Worm (Caenorhabditis elegans) whole organism, L4 larva: ENCODE measurements around the gene C17H12.11.
A peak's percentile ranks its signal among the peaks of the same experiment; 100 is the strongest.

Experiments used
- D1046.2 ChIP-seq: fragments of 200-800 bp; sonication (Bioruptor generic); IDR thresholded peaks from 2 replicates; pipeline ENCODE4 v1.3.6; 2022; ENCODE audit warnings: missing genetic modification characterization, missing compliant biosample characterization
- F26F4.8 ChIP-seq: fragments of 200-800 bp; sonication (Bioruptor generic); conservative IDR thresholded peaks from 2 replicates; pipeline ENCODE4 v1.3.6; 2022; ENCODE audit warnings: missing genetic modification characterization, missing compliant biosample characterization
- F44E2.7 ChIP-seq: fragments of 200-800 bp; sonication (Bioruptor generic); IDR thresholded peaks from 2 replicates; pipeline ENCODE4 v2.1.2; 2022; ENCODE audit warnings: missing genetic modification characterization, missing compliant biosample characterization
- R02D3.7 ChIP-seq: fragments of 150-350 bp; sonication (generic microtip); optimal IDR thresholded peaks from 3 replicates; lab custom pipeline; 2014; ENCODE audit warnings: missing biosample characterization, missing genetic modification characterization
- T20F7.1 ChIP-seq: fragments of 200-800 bp; sonication (Bioruptor generic); optimal IDR thresholded peaks from 2 replicates; lab custom pipeline; 2018; ENCODE audit warnings: mild to moderate bottlenecking, missing genetic modification characterization, missing compliant biosample characterization
- T26A8.4 ChIP-seq: fragments of 200-800 bp; sonication (Bioruptor generic); IDR thresholded peaks from 2 replicates; pipeline ENCODE4 v1.3.6; 2022; ENCODE audit warnings: missing genetic modification characterization, missing compliant biosample characterization
- Y105C5A.15 ChIP-seq: fragments of 200-800 bp; sonication (Bioruptor generic); IDR thresholded peaks from 2 replicates; pipeline ENCODE4 v1.3.6; 2022; ENCODE audit warnings: missing genetic modification characterization, missing compliant biosample characterization
- Y48G9A.11 ChIP-seq: fragments of 200-800 bp; sonication (Bioruptor generic); IDR thresholded peaks from 2 replicates; pipeline ENCODE4 v1.3.6; 2022; ENCODE audit warnings: missing genetic modification reagents, missing genetic modification characterization, missing compliant biosample characterization
- Y75B8A.6 ChIP-seq: fragments of 200-800 bp; sonication (Bioruptor generic); IDR thresholded peaks from 2 replicates; pipeline ENCODE4 v1.3.6; 2022; ENCODE audit warnings: missing genetic modification reagents, missing genetic modification characterization, missing compliant biosample characterization
- ZK337.2 ChIP-seq: fragments of 200-800 bp; sonication (Bioruptor generic); IDR thresholded peaks from 2 replicates; pipeline ENCODE4 v1.3.6; 2022; ENCODE audit warnings: missing genetic modification reagents, missing genetic modification characterization, missing compliant biosample characterization
- aha-1 ChIP-seq: fragments of 150-350 bp; peaks from one replicate; lab custom pipeline; 2014; ENCODE audit warnings: missing biosample characterization, missing genetic modification characterization
- ama-1 ChIP-seq: fragments of 150-350 bp; optimal IDR thresholded peaks from 2 replicates; lab custom pipeline; 2014; ENCODE audit warnings: inconsistent platforms, mixed read lengths
- arid-1 ChIP-seq: fragments of 200-800 bp; sonication (Bioruptor generic); conservative IDR thresholded peaks from 2 replicates; pipeline ENCODE4 v1.3.6; 2022; ENCODE audit warnings: missing genetic modification reagents, missing genetic modification characterization, missing compliant biosample characterization
- attf-4 ChIP-seq: sonication (generic microtip); optimal IDR thresholded peaks from 3 replicates; lab custom pipeline; 2017; ENCODE audit warnings: missing biosample characterization, missing genetic modification characterization
- ceh-20 ChIP-seq: fragments of 200-800 bp; sonication (Bioruptor generic); IDR thresholded peaks from 2 replicates; pipeline ENCODE4 v1.3.6; 2022; ENCODE audit warnings: missing genetic modification reagents, missing genetic modification characterization, missing compliant biosample characterization
- ceh-32 ChIP-seq: sonication (generic microtip); optimal IDR thresholded peaks from 2 replicates; lab custom pipeline; 2016; ENCODE audit warnings: mild to moderate bottlenecking, missing genetic modification characterization, missing compliant biosample characterization; ENCODE audit not compliant: poor library complexity
- cey-2 ChIP-seq: sonication (generic microtip); optimal IDR thresholded peaks from 3 replicates; lab custom pipeline; 2017; ENCODE audit warnings: missing genetic modification characterization, mild to moderate bottlenecking, missing compliant biosample characterization, antibody characterized with exemption, borderline replicate concordance; ENCODE audit not compliant: insufficient read depth
- ctbp-1 ChIP-seq: fragments of 200-800 bp; sonication (Bioruptor generic); IDR thresholded peaks from 2 replicates; pipeline ENCODE4 v1.3.6; 2022; ENCODE audit warnings: missing genetic modification reagents, missing genetic modification characterization, missing compliant biosample characterization
- daf-19 ChIP-seq: fragments of 200-800 bp; sonication (Bioruptor generic); conservative IDR thresholded peaks from 2 replicates; pipeline ENCODE4 v1.3.6; 2022; ENCODE audit warnings: missing genetic modification characterization, missing compliant biosample characterization
- daf-8 ChIP-seq: fragments of 200-800 bp; sonication (Bioruptor generic); IDR thresholded peaks from 2 replicates; pipeline ENCODE4 v1.3.6; 2022; ENCODE audit warnings: missing genetic modification characterization, missing compliant biosample characterization
- dmd-6 ChIP-seq: fragments of 200-800 bp; sonication (Bioruptor generic); IDR thresholded peaks from 2 replicates; pipeline ENCODE4 v1.3.6; 2022; ENCODE audit warnings: missing genetic modification reagents, missing genetic modification characterization, missing compliant biosample characterization
- dpl-1 ChIP-seq: fragments of 150-350 bp; optimal IDR thresholded peaks from 2 replicates; lab custom pipeline; 2014; ENCODE audit warnings: missing biosample characterization, missing genetic modification reagents, missing genetic modification characterization
- dve-1 ChIP-seq: sonication (generic microtip); optimal IDR thresholded peaks from 2 replicates; lab custom pipeline; 2017; ENCODE audit warnings: antibody characterized with exemption, mild to moderate bottlenecking, missing genetic modification characterization, missing compliant biosample characterization; ENCODE audit not compliant: insufficient read depth
- egl-43 ChIP-seq: fragments of 200-800 bp; sonication (Bioruptor generic); IDR thresholded peaks from 2 replicates; pipeline ENCODE4 v1.3.6; 2022; ENCODE audit warnings: missing genetic modification reagents, missing genetic modification characterization, missing compliant biosample characterization
- gei-8 ChIP-seq: fragments of 200-800 bp; sonication (Bioruptor generic); optimal IDR thresholded peaks from 2 replicates; lab custom pipeline; 2018; ENCODE audit warnings: mild to moderate bottlenecking, missing genetic modification characterization, missing compliant biosample characterization
- hmg-1.1 ChIP-seq: fragments of 200-800 bp; sonication (Bioruptor generic); IDR thresholded peaks from 2 replicates; pipeline ENCODE4 v1.3.6; 2022; ENCODE audit warnings: missing genetic modification reagents, missing genetic modification characterization, missing compliant biosample characterization
- lim-7 ChIP-seq: fragments of 200-800 bp; sonication (Bioruptor generic); IDR thresholded peaks from 2 replicates; pipeline ENCODE4 v1.3.6; 2022; ENCODE audit warnings: missing genetic modification characterization, missing compliant biosample characterization
- lin-1 ChIP-seq: fragments of 200-800 bp; sonication (Bioruptor generic); IDR thresholded peaks from 2 replicates; pipeline ENCODE4 v1.3.6; 2022; ENCODE audit warnings: missing genetic modification reagents, missing genetic modification characterization, missing compliant biosample characterization
- lin-38 ChIP-seq: fragments of 200-800 bp; sonication (Bioruptor generic); IDR thresholded peaks from 2 replicates; pipeline ENCODE4 v1.3.6; 2022; ENCODE audit warnings: missing genetic modification reagents, missing genetic modification characterization, missing compliant biosample characterization
- lsy-2 ChIP-seq, 2 experiments: fragments of 150-350 bp in 1 of 2; sonication (generic microtip) in 1 of 2; optimal IDR thresholded peaks; 2 replicates each; lab custom pipeline; 2014 to 2017; ENCODE audit warnings: missing biosample characterization in 2 of 2, missing genetic modification characterization in 2 of 2
- madf-5 ChIP-seq, 2 experiments: fragments of 200-800 bp; sonication (Bioruptor generic); IDR thresholded peaks; 2 replicates each; pipeline ENCODE4 v1.3.6; 2022; ENCODE audit warnings: missing compliant biosample characterization in 2 of 2, missing genetic modification characterization in 2 of 2
- nhr-102 ChIP-seq: sonication (generic microtip); optimal IDR thresholded peaks from 2 replicates; lab custom pipeline; 2016; ENCODE audit warnings: mild to moderate bottlenecking, missing genetic modification characterization, moderate library complexity, missing compliant biosample characterization
- nhr-28 ChIP-seq: fragments of 150-350 bp; optimal IDR thresholded peaks from 2 replicates; lab custom pipeline; 2014; ENCODE audit warnings: missing biosample characterization, missing genetic modification characterization
- nhr-48 ChIP-seq: sonication (generic microtip); optimal IDR thresholded peaks from 2 replicates; lab custom pipeline; 2016; ENCODE audit warnings: mild to moderate bottlenecking, missing genetic modification characterization, missing compliant biosample characterization
- saeg-2 ChIP-seq: fragments of 200-800 bp; sonication (Bioruptor generic); IDR thresholded peaks from 2 replicates; pipeline ENCODE4 v1.3.6; 2022; ENCODE audit warnings: missing genetic modification reagents, missing genetic modification characterization, missing compliant biosample characterization
- snpc-1.2 ChIP-seq: fragments of 200-800 bp; sonication (Bioruptor generic); IDR thresholded peaks from 2 replicates; pipeline ENCODE4 v1.3.6; 2022; ENCODE audit warnings: missing genetic modification reagents, missing genetic modification characterization, missing compliant biosample characterization
- snpc-4 ChIP-seq: fragments of 150-350 bp; optimal IDR thresholded peaks from 2 replicates; lab custom pipeline; 2014; ENCODE audit warnings: missing biosample characterization, missing genetic modification characterization
- spr-3 ChIP-seq: fragments of 200-800 bp; sonication (Bioruptor generic); optimal IDR thresholded peaks from 2 replicates; lab custom pipeline; 2018; ENCODE audit warnings: mild to moderate bottlenecking, missing genetic modification characterization, missing compliant biosample characterization
- tag-97 ChIP-seq: fragments of 200-800 bp; sonication (Bioruptor generic); IDR thresholded peaks from 2 replicates; pipeline ENCODE4 v1.3.6; 2022; ENCODE audit warnings: missing genetic modification characterization, missing compliant biosample characterization
- tra-1 ChIP-seq: fragments of 200-800 bp; sonication (Bioruptor generic); IDR thresholded peaks from 2 replicates; pipeline ENCODE4 v1.3.6; 2022; ENCODE audit warnings: missing genetic modification reagents, missing genetic modification characterization, missing compliant biosample characterization
- unc-39 ChIP-seq: sonication (generic microtip); optimal IDR thresholded peaks from 2 replicates; lab custom pipeline; 2017; ENCODE audit warnings: missing biosample characterization, missing genetic modification characterization
- unc-62 ChIP-seq, 3 experiments: fragments of 150-350 bp in 1 of 3; sonication (generic microtip); optimal IDR thresholded peaks in 2 of 3; peaks in 1 of 3; 1 replicate in 1 of 3; 2 replicates in 2 of 3; lab custom pipeline; 2014 to 2017; ENCODE audit warnings: missing biosample characterization in 3 of 3, missing genetic modification characterization in 3 of 3, missing genetic modification reagents in 3 of 3, missing genotype in 1 of 3
- vab-7 ChIP-seq: fragments of 200-800 bp; sonication (Bioruptor generic); IDR thresholded peaks from 2 replicates; pipeline ENCODE4 v1.3.6; 2022; ENCODE audit warnings: missing genetic modification reagents, missing genetic modification characterization, missing compliant biosample characterization
- zfp-3 ChIP-seq: fragments of 200-800 bp; sonication (Bioruptor generic); conservative IDR thresholded peaks from 2 replicates; pipeline ENCODE4 v1.3.6; 2022; ENCODE audit warnings: missing genetic modification reagents, missing genetic modification characterization, missing compliant biosample characterization

C17H12.11 gene

ce11 chrIV:6790438-6791124, 11.6 kb upstream of the C17H12.11 start, which contains the start of the genes C17H12.2 and vha-8 (continued):
- TF ChIP-seq ceh-20 (GFP tag; lab: Robert Waterston, UW) (peak; percentile 92), snpc-4 (peak; percentile 53), dpl-1 (GFP tag; lab: Kevin White, UChicago) (peak; percentile 85), unc-39 (no peak), saeg-2 (GFP tag; lab: Robert Waterston, UW) (no peak), lsy-2 (tag; optimal IDR thresholded peaks at IDR 0.05; lab: Kevin White, UChicago) (peak; percentile 83 to 94), daf-8 (no peak), Y105C5A.15 (no peak), gei-8 (GFP tag; lab: Kevin White, UChicago) (no peak), F44E2.7 (GFP tag; lab: Robert Waterston, UW) (no peak), F26F4.8 (no peak), nhr-48 (tag; lab: Kevin White, UChicago) (peak; percentile 45), ZK337.2 (GFP tag; lab: Robert Waterston, UW) (no peak; the same call in 1 of the 2 replicates), nhr-28 (tag; lab: Kevin White, UChicago) (peak; percentile 95), hmg-1.1 (GFP tag; lab: Robert Waterston, UW) (peak; percentile 89)

DNA sequence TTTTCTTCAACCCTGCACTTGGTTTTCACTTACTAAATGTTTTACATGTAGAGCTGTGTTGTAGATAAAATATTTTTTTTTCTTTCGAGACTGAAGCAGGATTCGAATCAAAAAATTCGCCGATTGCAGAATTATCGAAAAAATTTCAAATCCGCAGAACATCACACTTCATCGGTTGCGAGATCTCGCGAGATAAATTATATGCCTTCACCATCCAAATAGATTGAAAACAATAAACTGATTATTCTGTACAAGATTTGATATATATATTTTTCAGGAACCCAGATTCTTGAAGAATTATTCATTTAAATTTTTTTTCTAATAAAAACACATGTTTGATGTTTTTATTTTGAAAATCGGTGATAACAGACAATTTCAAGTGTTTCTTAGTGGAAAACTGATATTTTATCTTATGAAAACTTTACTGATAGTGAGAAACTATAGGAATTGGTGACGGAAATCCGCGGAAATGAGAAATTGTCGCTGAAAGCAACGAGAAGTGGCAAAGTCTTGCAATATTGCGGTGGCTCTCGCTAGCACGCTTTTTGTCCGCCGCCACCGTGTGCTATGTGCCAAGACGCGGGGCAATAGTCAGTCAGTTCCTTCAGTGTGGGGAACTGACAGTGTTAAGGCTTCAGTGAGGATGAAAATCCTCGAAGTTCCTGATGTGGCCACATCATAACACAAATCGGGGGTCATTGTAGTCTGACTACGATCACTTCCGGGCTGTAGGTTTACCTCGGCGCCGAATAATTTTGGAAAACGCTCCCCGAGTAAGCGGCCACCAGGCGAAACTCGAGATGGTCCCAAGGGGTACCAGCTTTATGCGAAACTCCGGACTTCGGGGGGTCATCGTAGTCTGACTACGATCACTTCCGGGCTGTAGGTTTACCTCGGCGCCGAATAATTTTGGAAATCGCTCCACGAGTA, 9.5 kb upstream of the C17H12.11 start:
- TF ChIP-seq lin-38 = peak; percentile 32
- TF ChIP-seq ceh-32 (tag; lab: Kevin White, UChicago) = no peak
- 0 out of 2 replicates have a peak, but pooled peaks have one; percentile 4 for TF ChIP-seq egl-43 (GFP tag; lab: Robert Waterston, UW)
- TF ChIP-seq D1046.2 (GFP tag; lab: Robert Waterston, UW) = 0 out of 2 replicates have a peak, but pooled peaks have one; percentile 32
- TF ChIP-seq vab-7 = 0 out of 2 replicates have a peak, but pooled peaks have one; percentile 21
- no peak for TF ChIP-seq R02D3.7 (tag; lab: Kevin White, UChicago)
- TF ChIP-seq madf-5 (GFP tag; IDR thresholded peaks at IDR 0.05; lab: Robert Waterston, UW) = no peak
- peak; percentile 54 for TF ChIP-seq T20F7.1 (GFP tag; lab: Kevin White, UChicago)
- peak; percentile 36 for TF ChIP-seq nhr-48 (tag; lab: Kevin White, UChicago)
- peak; percentile 22; the same call in 1 of the 2 replicates for TF ChIP-seq hmg-1.1 (GFP tag; lab: Robert Waterston, UW)
- TF ChIP-seq ctbp-1 (GFP tag; lab: Robert Waterston, UW) = no peak
- peak; percentile 72 for TF ChIP-seq nhr-102 (tag; lab: Kevin White, UChicago)
- no peak for TF ChIP-seq daf-19 (GFP tag; lab: Robert Waterston, UW)
- peak; percentile 63 for TF ChIP-seq zfp-3 (GFP tag; lab: Robert Waterston, UW)
- peak; percentile 82 for TF ChIP-seq snpc-1.2 (GFP tag; lab: Robert Waterston, UW)
- no peak; the same call in 1 of the 2 replicates for TF ChIP-seq T26A8.4
- TF ChIP-seq aha-1 = peak; percentile 73
- peak; percentile 50 for TF ChIP-seq spr-3
- TF ChIP-seq unc-62 (GFP tag; optimal IDR thresholded peaks at IDR 0.05 in 1 of 2; lab: Kevin White, UChicago) = no peak
- no peak for TF ChIP-seq unc-62 (tag; optimal IDR thresholded peaks at IDR 0.05; lab: Kevin White, UChicago)
- peak; percentile 66; the same call in 1 of the 2 replicates for TF ChIP-seq Y48G9A.11 (GFP tag; lab: Robert Waterston, UW)
- TF ChIP-seq gei-8 (GFP tag; lab: Kevin White, UChicago) = no peak
- peak; percentile 10; the same call in 1 of the 2 replicates for TF ChIP-seq lim-7 (GFP tag; lab: Robert Waterston, UW)
- TF ChIP-seq arid-1 (GFP tag; lab: Robert Waterston, UW) = 0 out of 2 replicates have a peak, but pooled peaks have one; percentile 13
- TF ChIP-seq ama-1 (lab: Kevin White, UChicago) = peak; percentile 28
- peak; percentile 26 for TF ChIP-seq attf-4 (tag; lab: Kevin White, UChicago)
- TF ChIP-seq saeg-2 (GFP tag; lab: Robert Waterston, UW) = no peak
- TF ChIP-seq tra-1 (GFP tag; lab: Robert Waterston, UW) = 0 out of 2 replicates have a peak, but pooled peaks have one; percentile 26
- TF ChIP-seq dmd-6 = 0 out of 2 replicates have a peak, but pooled peaks have one; percentile 7
- peak; percentile 56 for TF ChIP-seq snpc-4
- no peak for TF ChIP-seq Y75B8A.6 (GFP tag; lab: Robert Waterston, UW)
- TF ChIP-seq dve-1 (tag; lab: Kevin White, UChicago) = peak; percentile 51
- no peak for TF ChIP-seq cey-2 (tag; lab: Kevin White, UChicago)
- no peak for TF ChIP-seq tag-97 (GFP tag; lab: Robert Waterston, UW)
- peak; percentile 17; the same call in 1 of the 2 replicates for TF ChIP-seq lin-1 (GFP tag; lab: Robert Waterston, UW)
